Worm (Caenorhabditis elegans) whole organism, L4 larva: Measurements from ENCODE around the gene obr-1.

Source experiments
- F10B5.3 ChIP-seq: sonication (generic microtip); optimal IDR thresholded peaks from 2 replicates; lab custom pipeline; 2016; ENCODE audit warnings: mild to moderate bottlenecking, missing genetic modification characterization, missing compliant biosample characterization
- F49E8.2 ChIP-seq: sonication (generic microtip); optimal IDR thresholded peaks from 2 replicates; lab custom pipeline; 2016; ENCODE audit warnings: missing compliant biosample characterization, mild to moderate bottlenecking, missing genetic modification characterization, borderline replicate concordance
- R02D3.7 ChIP-seq: fragments of 150-350 bp; sonication (generic microtip); optimal IDR thresholded peaks from 3 replicates; lab custom pipeline; 2014; ENCODE audit warnings: missing biosample characterization, missing genetic modification characterization
- T20F7.1 ChIP-seq: fragments of 200-800 bp; sonication (Bioruptor generic); optimal IDR thresholded peaks from 2 replicates; lab custom pipeline; 2018; ENCODE audit warnings: mild to moderate bottlenecking, missing genetic modification characterization, missing compliant biosample characterization
- Y48G9A.11 ChIP-seq: fragments of 200-800 bp; sonication (Bioruptor generic); IDR thresholded peaks from 2 replicates; pipeline ENCODE4 v1.3.6; 2022; ENCODE audit warnings: missing genetic modification reagents, missing genetic modification characterization, missing compliant biosample characterization
- Y5F2A.4 ChIP-seq: fragments of 200-800 bp; sonication (Bioruptor generic); optimal IDR thresholded peaks from 2 replicates; lab custom pipeline; 2018; ENCODE audit warnings: mild to moderate bottlenecking, missing genetic modification characterization, missing compliant biosample characterization
- ZK337.2 ChIP-seq: fragments of 200-800 bp; sonication (Bioruptor generic); IDR thresholded peaks from 2 replicates; pipeline ENCODE4 v1.3.6; 2022; ENCODE audit warnings: missing genetic modification reagents, missing genetic modification characterization, missing compliant biosample characterization
- ZK546.5 ChIP-seq, 2 experiments: sonication (generic microtip); optimal IDR thresholded peaks; 2 replicates each; lab custom pipeline; 2017; ENCODE audit warnings: missing biosample characterization in 2 of 2, missing genetic modification characterization in 2 of 2
- arid-1 ChIP-seq: fragments of 200-800 bp; sonication (Bioruptor generic); conservative IDR thresholded peaks from 2 replicates; pipeline ENCODE4 v1.3.6; 2022; ENCODE audit warnings: missing genetic modification reagents, missing genetic modification characterization, missing compliant biosample characterization
- attf-4 ChIP-seq: sonication (generic microtip); optimal IDR thresholded peaks from 3 replicates; lab custom pipeline; 2017; ENCODE audit warnings: missing biosample characterization, missing genetic modification characterization
- ceh-44 ChIP-seq: fragments of 200-800 bp; sonication (Bioruptor generic); IDR thresholded peaks from 2 replicates; pipeline ENCODE4 v1.3.6; 2022; ENCODE audit warnings: missing genetic modification reagents, missing genetic modification characterization, missing compliant biosample characterization
- ceh-82 ChIP-seq: sonication (generic microtip); optimal IDR thresholded peaks from 2 replicates; lab custom pipeline; 2017; ENCODE audit warnings: missing biosample characterization, missing genetic modification characterization
- ces-1 ChIP-seq: fragments of 150-350 bp; sonication (generic microtip); optimal IDR thresholded peaks from 4 replicates; lab custom pipeline; 2014; ENCODE audit warnings: missing biosample characterization, missing genetic modification reagents, missing genetic modification characterization
- daf-16 ChIP-seq, 3 experiments: sonication (generic microtip); optimal IDR thresholded peaks; 2 replicates each; lab custom pipeline; 2016 to 2017; ENCODE audit warnings: missing genetic modification characterization in 3 of 3, missing genetic modification reagents in 3 of 3, mild to moderate bottlenecking in 2 of 3, missing compliant biosample characterization in 2 of 3, missing biosample characterization in 1 of 3, moderate library complexity in 1 of 3
- daf-19 ChIP-seq: fragments of 200-800 bp; sonication (Bioruptor generic); conservative IDR thresholded peaks from 2 replicates; pipeline ENCODE4 v1.3.6; 2022; ENCODE audit warnings: missing genetic modification characterization, missing compliant biosample characterization
- daf-8 ChIP-seq: fragments of 200-800 bp; sonication (Bioruptor generic); IDR thresholded peaks from 2 replicates; pipeline ENCODE4 v1.3.6; 2022; ENCODE audit warnings: missing genetic modification characterization, missing compliant biosample characterization
- dmd-6 ChIP-seq: fragments of 200-800 bp; sonication (Bioruptor generic); IDR thresholded peaks from 2 replicates; pipeline ENCODE4 v1.3.6; 2022; ENCODE audit warnings: missing genetic modification reagents, missing genetic modification characterization, missing compliant biosample characterization
- dmd-8 ChIP-seq: fragments of 200-800 bp; sonication (Bioruptor generic); IDR thresholded peaks from 2 replicates; pipeline ENCODE4 v1.3.6; 2022; ENCODE audit warnings: missing genetic modification characterization, missing compliant biosample characterization
- dve-1 ChIP-seq: sonication (generic microtip); optimal IDR thresholded peaks from 2 replicates; lab custom pipeline; 2017; ENCODE audit warnings: antibody characterized with exemption, mild to moderate bottlenecking, missing genetic modification characterization, missing compliant biosample characterization; ENCODE audit not compliant: insufficient read depth
- egl-27 ChIP-seq: sonication (generic microtip); optimal IDR thresholded peaks from 3 replicates; lab custom pipeline; 2017; ENCODE audit warnings: missing biosample characterization, missing genetic modification reagents, missing genetic modification characterization
- egl-43 ChIP-seq: fragments of 200-800 bp; sonication (Bioruptor generic); IDR thresholded peaks from 2 replicates; pipeline ENCODE4 v1.3.6; 2022; ENCODE audit warnings: missing genetic modification reagents, missing genetic modification characterization, missing compliant biosample characterization
- hlh-11 ChIP-seq: fragments of 200-800 bp; sonication (Bioruptor generic); optimal IDR thresholded peaks from 2 replicates; lab custom pipeline; 2018; ENCODE audit warnings: mild to moderate bottlenecking, missing genetic modification characterization, missing compliant biosample characterization
- hlh-30 ChIP-seq: sonication (generic microtip); optimal IDR thresholded peaks from 2 replicates; lab custom pipeline; 2017; ENCODE audit warnings: antibody characterized with exemption, mild to moderate bottlenecking, missing genetic modification characterization, missing compliant biosample characterization; ENCODE audit not compliant: insufficient read depth
- lim-7 ChIP-seq: fragments of 200-800 bp; sonication (Bioruptor generic); IDR thresholded peaks from 2 replicates; pipeline ENCODE4 v1.3.6; 2022; ENCODE audit warnings: missing genetic modification characterization, missing compliant biosample characterization
- lin-13 ChIP-seq: fragments of 150-350 bp; optimal IDR thresholded peaks from 2 replicates; lab custom pipeline; 2014; ENCODE audit warnings: missing biosample characterization, missing genetic modification reagents, missing genetic modification characterization
- lin-29 ChIP-seq: fragments of 200-800 bp; sonication (Bioruptor generic); IDR thresholded peaks from 2 replicates; pipeline ENCODE4 v1.3.6; 2022; ENCODE audit warnings: missing genetic modification reagents, missing genetic modification characterization, missing compliant biosample characterization
- lin-38 ChIP-seq: fragments of 200-800 bp; sonication (Bioruptor generic); IDR thresholded peaks from 2 replicates; pipeline ENCODE4 v1.3.6; 2022; ENCODE audit warnings: missing genetic modification reagents, missing genetic modification characterization, missing compliant biosample characterization
- mdt-29 ChIP-seq: fragments of 200-800 bp; sonication (Bioruptor generic); IDR thresholded peaks from 2 replicates; pipeline ENCODE4 v1.3.6; 2022; ENCODE audit warnings: missing genetic modification reagents, missing genetic modification characterization, missing compliant biosample characterization
- mep-1 ChIP-seq: fragments of 150-350 bp; sonication (generic microtip); optimal IDR thresholded peaks from 3 replicates; lab custom pipeline; 2014; ENCODE audit warnings: missing biosample characterization, missing genetic modification characterization
- mes-2 ChIP-seq: sonication (generic microtip); optimal IDR thresholded peaks from 2 replicates; lab custom pipeline; 2016; ENCODE audit warnings: missing genotype, mild to moderate bottlenecking, missing genetic modification characterization, missing compliant biosample characterization; ENCODE audit not compliant: poor library complexity, severe bottlenecking
- mxl-3 ChIP-seq: fragments of 200-800 bp; sonication (Bioruptor generic); optimal IDR thresholded peaks from 2 replicates; lab custom pipeline; 2018; ENCODE audit warnings: mild to moderate bottlenecking, missing genetic modification characterization, missing compliant biosample characterization
- nhr-10 ChIP-seq: fragments of 150-350 bp; optimal IDR thresholded peaks from 2 replicates; lab custom pipeline; 2014; ENCODE audit warnings: missing biosample characterization, missing genetic modification characterization
- nhr-102 ChIP-seq: sonication (generic microtip); optimal IDR thresholded peaks from 2 replicates; lab custom pipeline; 2016; ENCODE audit warnings: mild to moderate bottlenecking, missing genetic modification characterization, moderate library complexity, missing compliant biosample characterization
- nhr-25 ChIP-seq: sonication (generic microtip); optimal IDR thresholded peaks from 2 replicates; lab custom pipeline; 2017; ENCODE audit warnings: missing genetic modification characterization, mild to moderate bottlenecking, missing compliant biosample characterization, antibody characterized with exemption, moderate library complexity, borderline replicate concordance; ENCODE audit not compliant: insufficient read depth
- nhr-28 ChIP-seq: fragments of 150-350 bp; optimal IDR thresholded peaks from 2 replicates; lab custom pipeline; 2014; ENCODE audit warnings: missing biosample characterization, missing genetic modification characterization
- nhr-48 ChIP-seq: sonication (generic microtip); optimal IDR thresholded peaks from 2 replicates; lab custom pipeline; 2016; ENCODE audit warnings: mild to moderate bottlenecking, missing genetic modification characterization, missing compliant biosample characterization
- nhr-77 ChIP-seq: fragments of 150-350 bp; optimal IDR thresholded peaks from 2 replicates; lab custom pipeline; 2014; ENCODE audit warnings: missing biosample characterization, missing genetic modification characterization
- php-3 ChIP-seq: fragments of 200-800 bp; sonication (Bioruptor generic); IDR thresholded peaks from 2 replicates; pipeline ENCODE4 v1.3.6; 2022; ENCODE audit warnings: missing genetic modification reagents, missing genetic modification characterization, missing compliant biosample characterization
- pqm-1 ChIP-seq: sonication (generic microtip); optimal IDR thresholded peaks from 2 replicates; lab custom pipeline; 2017; ENCODE audit warnings: missing biosample characterization, missing genetic modification characterization
- saeg-2 ChIP-seq: fragments of 200-800 bp; sonication (Bioruptor generic); IDR thresholded peaks from 2 replicates; pipeline ENCODE4 v1.3.6; 2022; ENCODE audit warnings: missing genetic modification reagents, missing genetic modification characterization, missing compliant biosample characterization
- sdz-12 ChIP-seq: fragments of 200-800 bp; sonication (Bioruptor generic); optimal IDR thresholded peaks from 2 replicates; lab custom pipeline; 2018; ENCODE audit warnings: mild to moderate bottlenecking, missing genetic modification characterization, missing compliant biosample characterization
- snpc-1.2 ChIP-seq: fragments of 200-800 bp; sonication (Bioruptor generic); IDR thresholded peaks from 2 replicates; pipeline ENCODE4 v1.3.6; 2022; ENCODE audit warnings: missing genetic modification reagents, missing genetic modification characterization, missing compliant biosample characterization
- snpc-4 ChIP-seq: fragments of 150-350 bp; optimal IDR thresholded peaks from 2 replicates; lab custom pipeline; 2014; ENCODE audit warnings: missing biosample characterization, missing genetic modification characterization
- spr-3 ChIP-seq: fragments of 200-800 bp; sonication (Bioruptor generic); optimal IDR thresholded peaks from 2 replicates; lab custom pipeline; 2018; ENCODE audit warnings: mild to moderate bottlenecking, missing genetic modification characterization, missing compliant biosample characterization
- tra-1 ChIP-seq: fragments of 200-800 bp; sonication (Bioruptor generic); IDR thresholded peaks from 2 replicates; pipeline ENCODE4 v1.3.6; 2022; ENCODE audit warnings: missing genetic modification reagents, missing genetic modification characterization, missing compliant biosample characterization
- unc-62 ChIP-seq, 3 experiments: fragments of 150-350 bp in 1 of 3; sonication (generic microtip); optimal IDR thresholded peaks in 2 of 3; peaks in 1 of 3; 1 replicate in 1 of 3; 2 replicates in 2 of 3; lab custom pipeline; 2014 to 2017; ENCODE audit warnings: missing biosample characterization in 3 of 3, missing genetic modification characterization in 3 of 3, missing genetic modification reagents in 3 of 3, missing genotype in 1 of 3

obr-1 gene

DNA sequence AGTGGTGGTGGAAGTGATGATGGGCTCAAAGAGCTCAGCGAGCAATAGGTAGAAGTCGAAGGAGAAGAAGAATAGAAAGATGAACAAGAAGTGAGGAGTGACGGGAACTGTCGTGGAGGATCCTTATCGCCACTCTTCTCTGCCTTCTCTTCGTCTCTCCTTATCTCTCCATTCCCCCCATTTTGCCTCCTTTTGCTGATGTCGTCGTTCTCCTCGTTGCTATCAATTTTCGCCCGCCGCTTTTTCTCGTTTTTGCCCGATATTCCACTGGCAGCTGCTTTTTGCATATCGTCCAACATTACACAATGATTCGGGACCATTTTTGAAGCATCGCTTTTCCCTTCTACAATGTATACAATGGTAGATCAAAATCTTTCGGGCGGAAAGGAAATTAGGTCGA lies 3.3 kb downstream of the obr-1 start:
- peak; percentile 28 for TF ChIP-seq hlh-11 (tag; lab: Kevin White, UChicago)
- TF ChIP-seq daf-19 (GFP tag; lab: Robert Waterston, UW), result no peak
- TF ChIP-seq ZK337.2, result no peak
- peak in 1 of 2 experiments; percentile 86 for TF ChIP-seq unc-62 (GFP tag; optimal IDR thresholded peaks at IDR 0.05 in 1 of 2; lab: Kevin White, UChicago)
- no peak for TF ChIP-seq unc-62 (tag; optimal IDR thresholded peaks at IDR 0.05; lab: Kevin White, UChicago)
- TF ChIP-seq nhr-28 (tag; lab: Kevin White, UChicago), result peak; percentile 70
- peak; percentile 62 for TF ChIP-seq pqm-1 (tag; lab: Kevin White, UChicago)
- no peak for TF ChIP-seq sdz-12 (GFP tag; lab: Kevin White, UChicago)
- no peak for TF ChIP-seq lim-7 (GFP tag; lab: Robert Waterston, UW)
- TF ChIP-seq mes-2 (tag; lab: Kevin White, UChicago), result peak; percentile 3
- no peak for TF ChIP-seq mep-1 (tag; lab: Kevin White, UChicago)
- no peak for TF ChIP-seq lin-13 (GFP tag; lab: Kevin White, UChicago)
- TF ChIP-seq attf-4 (tag; lab: Kevin White, UChicago), result no peak
- TF ChIP-seq nhr-25 (tag; lab: Kevin White, UChicago), result no peak
- TF ChIP-seq daf-16 (GFP tag; optimal IDR thresholded peaks at IDR 0.05; lab: Kevin White, UChicago), result no peak
- TF ChIP-seq daf-16 (tag; optimal IDR thresholded peaks at IDR 0.05; lab: Kevin White, UChicago), result peak; percentile 14
- TF ChIP-seq Y5F2A.4, result no peak
- TF ChIP-seq egl-43 (GFP tag; lab: Robert Waterston, UW), result no peak
- TF ChIP-seq arid-1, result no peak
- TF ChIP-seq dmd-8 (GFP tag; lab: Robert Waterston, UW), result no peak
- no peak for TF ChIP-seq snpc-4 (tag; lab: Kevin White, UChicago)
- no peak for TF ChIP-seq Y48G9A.11 (GFP tag; lab: Robert Waterston, UW)
- TF ChIP-seq lin-29 (GFP tag; lab: Robert Waterston, UW), result no peak
- TF ChIP-seq ces-1 (GFP tag; lab: Kevin White, UChicago), result no peak
- peak; percentile 63 for TF ChIP-seq dmd-6 (GFP tag; lab: Robert Waterston, UW)
- TF ChIP-seq hlh-30, result no peak
- TF ChIP-seq dve-1 (tag; lab: Kevin White, UChicago), result no peak
- peak; percentile 38 for TF ChIP-seq mxl-3 (GFP tag; lab: Kevin White, UChicago)
- TF ChIP-seq saeg-2 (GFP tag; lab: Robert Waterston, UW), result no peak
- no peak for TF ChIP-seq nhr-102 (tag; lab: Kevin White, UChicago)
- TF ChIP-seq R02D3.7 (tag; lab: Kevin White, UChicago), result no peak

DNA sequence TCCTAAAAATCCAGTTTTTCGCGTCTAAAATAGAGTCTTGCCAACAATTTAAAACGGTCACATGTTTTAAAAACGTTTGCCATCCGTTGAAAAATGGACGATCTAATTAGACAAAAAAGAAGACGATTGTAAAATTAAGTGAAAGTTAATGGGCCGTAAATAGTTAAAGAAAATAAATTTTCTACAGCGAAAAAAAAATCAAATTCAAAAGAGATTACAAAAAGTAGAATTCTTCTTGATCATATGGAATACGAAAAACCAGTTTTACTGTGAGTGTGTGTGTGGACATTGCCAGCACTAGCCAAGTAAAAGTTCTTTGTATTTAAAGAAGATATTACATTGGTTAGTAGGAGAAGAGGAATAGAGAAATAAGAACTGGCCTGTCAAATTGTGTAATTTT lies 8.6 kb downstream of the obr-1 start:
- peak; percentile 7 for TF ChIP-seq mep-1 (tag; lab: Kevin White, UChicago)
- peak; percentile 23 for TF ChIP-seq hlh-11 (tag; lab: Kevin White, UChicago)
- TF ChIP-seq T20F7.1, result peak; percentile 25
- no peak for TF ChIP-seq F10B5.3 (tag; lab: Kevin White, UChicago)
- no peak for TF ChIP-seq ZK546.5 (tag; optimal IDR thresholded peaks at IDR 0.05; lab: Kevin White, UChicago)
- TF ChIP-seq mdt-29 (GFP tag; lab: Robert Waterston, UW), result no peak
- TF ChIP-seq lin-38 (GFP tag; lab: Robert Waterston, UW), result no peak
- peak in 1 of 2 experiments; percentile 46 for TF ChIP-seq unc-62 (GFP tag; optimal IDR thresholded peaks at IDR 0.05 in 1 of 2; lab: Kevin White, UChicago)
- TF ChIP-seq unc-62 (tag; optimal IDR thresholded peaks at IDR 0.05; lab: Kevin White, UChicago), result no peak
- peak; percentile 19 for TF ChIP-seq dve-1 (tag; lab: Kevin White, UChicago)
- TF ChIP-seq nhr-10 (tag; lab: Kevin White, UChicago), result no peak
- peak; percentile 22 for TF ChIP-seq hlh-30
- no peak for TF ChIP-seq egl-27
- no peak for TF ChIP-seq nhr-77 (tag; lab: Kevin White, UChicago)
- TF ChIP-seq tra-1 (GFP tag; lab: Robert Waterston, UW), result no peak
- TF ChIP-seq F49E8.2 (tag; lab: Kevin White, UChicago), result no peak
- peak; percentile 21 for TF ChIP-seq nhr-48 (tag; lab: Kevin White, UChicago)
- no peak for TF ChIP-seq snpc-1.2 (GFP tag; lab: Robert Waterston, UW)
- no peak for TF ChIP-seq daf-8 (GFP tag; lab: Robert Waterston, UW)
- TF ChIP-seq ceh-82, result no peak
- no peak for TF ChIP-seq ceh-44
- no peak for TF ChIP-seq spr-3 (GFP tag; lab: Kevin White, UChicago)
- no peak for TF ChIP-seq php-3 (GFP tag; lab: Robert Waterston, UW)
